Worm (Caenorhabditis elegans) whole organism, mixed stage, embryonic: ENCODE results near the gene rab-21.

ENCODE experiments used
- ces-1 ChIP-seq: fragments of 150-350 bp; optimal IDR thresholded peaks from 2 replicates; lab custom pipeline; 2014; ENCODE audit warnings: missing biosample characterization, missing genetic modification reagents, missing genetic modification characterization
- elt-3 ChIP-seq: fragments of 150-350 bp; optimal IDR thresholded peaks from 2 replicates; lab custom pipeline; 2014; ENCODE audit warnings: missing biosample characterization, missing genetic modification characterization
- hlh-1 ChIP-seq: fragments of 150-350 bp; optimal IDR thresholded peaks from 2 replicates; lab custom pipeline; 2014; ENCODE audit warnings: missing biosample characterization, missing genetic modification reagents, missing genetic modification characterization
- lsy-2 ChIP-seq: fragments of 150-350 bp; optimal IDR thresholded peaks from 2 replicates; lab custom pipeline; 2014; ENCODE audit warnings: missing biosample characterization, missing genetic modification characterization
- nhr-28 ChIP-seq: fragments of 150-350 bp; optimal IDR thresholded peaks from 2 replicates; lab custom pipeline; 2014; ENCODE audit warnings: missing biosample characterization, missing genetic modification characterization
- sem-2 ChIP-seq: fragments of 200-800 bp; sonication (Bioruptor generic); optimal IDR thresholded peaks from 2 replicates; lab custom pipeline; 2018; ENCODE audit warnings: mild to moderate bottlenecking, missing genetic modification characterization, missing compliant biosample characterization
- unc-62 ChIP-seq: fragments of 150-350 bp; optimal IDR thresholded peaks from 2 replicates; lab custom pipeline; 2014; ENCODE audit warnings: missing biosample characterization, missing genetic modification reagents, missing genetic modification characterization
- ztf-11 ChIP-seq: fragments of 150-350 bp; optimal IDR thresholded peaks from 2 replicates; lab custom pipeline; 2014; ENCODE audit warnings: missing biosample characterization, missing genetic modification characterization

DNA sequence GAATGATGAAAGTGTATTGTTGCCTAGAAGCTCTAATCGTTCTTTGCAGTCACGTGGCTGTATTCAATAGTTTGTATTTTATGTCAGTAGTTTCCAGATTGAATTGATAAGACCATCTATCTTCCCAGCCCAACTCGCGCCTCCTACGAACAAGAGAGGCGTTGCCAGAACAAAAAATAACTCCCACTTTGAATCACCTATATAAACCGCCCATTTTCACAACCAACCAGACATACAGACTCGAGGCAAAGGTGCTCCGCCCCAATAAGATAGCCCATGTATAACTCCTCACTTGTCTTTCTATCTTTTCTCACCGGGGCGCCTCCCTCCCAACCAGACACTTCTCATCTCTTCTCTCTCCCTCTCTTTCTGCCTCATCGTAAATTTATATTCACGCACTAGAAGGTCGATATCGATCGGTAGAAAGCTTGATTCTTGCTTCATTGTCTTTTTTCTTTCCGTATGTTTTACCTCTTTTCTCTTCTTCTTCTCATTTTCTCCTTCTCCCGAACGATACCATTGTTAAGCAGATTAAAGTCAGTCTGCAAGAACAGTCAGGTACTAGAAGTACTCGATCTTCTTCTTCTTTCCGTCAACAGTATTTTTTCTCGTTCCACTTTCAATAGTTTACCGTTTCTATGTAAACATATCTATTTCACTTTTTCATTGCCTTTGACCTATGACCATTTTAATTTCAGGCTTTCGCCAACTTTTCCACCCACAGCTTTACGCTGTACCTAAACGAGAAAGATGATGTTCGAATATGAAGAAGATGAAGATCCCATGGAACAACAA lies 28.8 kb upstream of the rab-21 start, which contains the start of gene mak-1:
- no peak for TF ChIP-seq nhr-28
- TF ChIP-seq hlh-1, result no peak
- TF ChIP-seq lsy-2 (tag; lab: Kevin White, UChicago), result no peak
- no peak for TF ChIP-seq sem-2 (GFP tag; lab: Kevin White, UChicago)
- no peak for TF ChIP-seq ces-1 (GFP tag; lab: Kevin White, UChicago)
- no peak for TF ChIP-seq elt-3 (tag; lab: Kevin White, UChicago)
- TF ChIP-seq unc-62 (GFP tag; lab: Kevin White, UChicago), result no peak
- no peak for TF ChIP-seq ztf-11
